Fruit fly (Drosophila melanogaster): ENCODE data around the gene CG9981.

CG9981 gene

dm6 chrX:16350062-16350461 is 54.9 kb downstream of the CG9981 start, which contains the start of gene sl (continued):
- peak; percentile 32; the same call in 1 of the 3 replicates for TF ChIP-seq knrl (GFP tag; IDR thresholded peaks at IDR 0.05; ENCODE audit: partially characterized antibody)
- peak; percentile 55 for TF ChIP-seq grn (GFP tag; optimal IDR thresholded peaks at IDR 0.05)
- no peak for TF ChIP-seq tgo (GFP tag; IDR thresholded peaks at IDR 0.05)
- peak; percentile 18 for TF ChIP-seq Dad (GFP tag; optimal IDR thresholded peaks at IDR 0.05)
- TF ChIP-seq btn (GFP tag; optimal IDR thresholded peaks at IDR 0.05): no peak
- peak; percentile 46 for TF ChIP-seq Ets65A (GFP tag)
- peak; percentile 30 for TF ChIP-seq BEAF-32 (GFP tag; optimal IDR thresholded peaks at IDR 0.05)
- TF ChIP-seq oc (tag; optimal IDR thresholded peaks at IDR 0.05): no peak
- TF ChIP-seq cas (GFP tag; IDR thresholded peaks at IDR 0.05): no peak
- TF ChIP-seq ash1 (GFP tag; optimal IDR thresholded peaks at IDR 0.05): no peak
- peak; percentile 69 for TF ChIP-seq CG15514 (GFP tag; optimal IDR thresholded peaks at IDR 0.05)
- peak; percentile 95 for TF ChIP-seq stwl (tag; optimal IDR thresholded peaks at IDR 0.05)
- TF ChIP-seq CG4617 (GFP tag; optimal IDR thresholded peaks at IDR 0.05; ENCODE audit: borderline replicate concordance): peak; percentile 54
- TF ChIP-seq CG13287 (GFP tag; IDR thresholded peaks at IDR 0.05; ENCODE audit: partially characterized antibody): peak; percentile 66
- no peak for TF ChIP-seq Bteb2 (GFP tag; optimal IDR thresholded peaks at IDR 0.05)
- no peak for TF ChIP-seq PHDP (tag; optimal IDR thresholded peaks at IDR 0.05)
- TF ChIP-seq MBD-R2 (GFP tag; IDR thresholded peaks at IDR 0.05): peak; percentile 81
- TF ChIP-seq CG8290 (GFP tag; optimal IDR thresholded peaks at IDR 0.05): peak; percentile 4
- TF ChIP-seq CG8290 (tag; optimal IDR thresholded peaks at IDR 0.05): no peak
- TF ChIP-seq CG6689 (GFP tag; IDR thresholded peaks at IDR 0.05): no peak
- peak; percentile 44 for TF ChIP-seq CG17829 (tag; optimal IDR thresholded peaks at IDR 0.05)
- no peak for TF ChIP-seq pfk (GFP tag; optimal IDR thresholded peaks at IDR 0.05)
- 0 out of 2 replicates have a peak, but pooled peaks have one; percentile 19 for TF ChIP-seq E2f2 (GFP tag; IDR thresholded peaks at IDR 0.05)
- no peak for TF ChIP-seq Hsf (GFP tag; optimal IDR thresholded peaks at IDR 0.05)
- TF ChIP-seq CG2120 (GFP tag; optimal IDR thresholded peaks at IDR 0.05): peak; percentile 28
- no peak for TF ChIP-seq CG1832 (GFP tag; optimal IDR thresholded peaks at IDR 0.05)
- TF ChIP-seq Mes4 (GFP tag; optimal IDR thresholded peaks at IDR 0.05): no peak
- TF ChIP-seq Xbp1 (GFP tag; optimal IDR thresholded peaks at IDR 0.05): peak; percentile 23
- peak; percentile 95 for TF ChIP-seq ssp (GFP tag; IDR thresholded peaks at IDR 0.05)
- no peak for TF ChIP-seq sna (GFP tag; IDR thresholded peaks at IDR 0.05; ENCODE audit: partially characterized antibody)
- TF ChIP-seq YL-1 (GFP tag; optimal IDR thresholded peaks at IDR 0.05): peak; percentile 57
- peak; percentile 53; the same call in 2 of the 3 replicates for TF ChIP-seq CG34224 (GFP tag; IDR thresholded peaks at IDR 0.05; ENCODE audit: partially characterized antibody)
- peak; percentile 54 for TF ChIP-seq Ets97D (GFP tag; optimal IDR thresholded peaks at IDR 0.05)
- TF ChIP-seq Bgb (GFP tag; IDR thresholded peaks at IDR 0.05; ENCODE audit: partially characterized antibody): 0 out of 2 replicates have a peak, but pooled peaks have one; percentile 36
- 0 out of 3 replicates have a peak, but pooled peaks have one; percentile 10 for TF ChIP-seq otp (GFP tag; IDR thresholded peaks at IDR 0.05)
- no peak for TF ChIP-seq Hey (tag; optimal IDR thresholded peaks at IDR 0.05)
- no peak; the same call in none of the 2 replicates for TF ChIP-seq CG9215 (GFP tag; IDR thresholded peaks at IDR 0.05)
- peak in 1 of 2 experiments; percentile 71 for TF ChIP-seq Pdp1 (GFP tag; optimal IDR thresholded peaks at IDR 0.05)
- TF ChIP-seq CG1024 (GFP tag; IDR thresholded peaks at IDR 0.05): peak; percentile 74
- no peak for TF ChIP-seq sr (GFP tag; IDR thresholded peaks at IDR 0.05)
- no peak; the same call in 1 of the 2 replicates for TF ChIP-seq CG9932 (GFP tag; IDR thresholded peaks at IDR 0.05)
- TF ChIP-seq fu2 (GFP tag; optimal IDR thresholded peaks at IDR 0.05): no peak
- TF ChIP-seq CG12659 (GFP tag; optimal IDR thresholded peaks at IDR 0.05): no peak
- TF ChIP-seq MESR4 (GFP tag; optimal IDR thresholded peaks at IDR 0.05): peak; percentile 68
- no peak for TF ChIP-seq Hand (GFP tag; optimal IDR thresholded peaks at IDR 0.05)
- no peak for TF ChIP-seq dpn (GFP tag; optimal IDR thresholded peaks at IDR 0.05)
- TF ChIP-seq CG17802 (tag; optimal IDR thresholded peaks at IDR 0.05): peak; percentile 93
- TF ChIP-seq bab2 (GFP tag; optimal IDR thresholded peaks at IDR 0.05): peak; percentile 41
- TF ChIP-seq onecut (GFP tag; IDR thresholded peaks at IDR 0.05): no peak
- 0 out of 3 replicates have a peak, but pooled peaks have one; percentile 27 for TF ChIP-seq Opbp (GFP tag; IDR thresholded peaks at IDR 0.05; ENCODE audit: partially characterized antibody)
